Fruit fly (Drosophila melanogaster): ENCODE results near the gene mxt.

- TF ChIP-seq psq (optimal IDR thresholded peaks at IDR 0.05) (no peak), pan (optimal IDR thresholded peaks at IDR 0.05) (no peak), usp (GFP tag; optimal IDR thresholded peaks at IDR 0.05) (no peak)
Measured at dm6 chr2L:4806109-4806508, 41.0 kb downstream of the mxt start.

All from whole organism.